Worm (Caenorhabditis elegans): ENCODE measurements around the gene ceeh-1.

Gene ceeh-1

DNA sequence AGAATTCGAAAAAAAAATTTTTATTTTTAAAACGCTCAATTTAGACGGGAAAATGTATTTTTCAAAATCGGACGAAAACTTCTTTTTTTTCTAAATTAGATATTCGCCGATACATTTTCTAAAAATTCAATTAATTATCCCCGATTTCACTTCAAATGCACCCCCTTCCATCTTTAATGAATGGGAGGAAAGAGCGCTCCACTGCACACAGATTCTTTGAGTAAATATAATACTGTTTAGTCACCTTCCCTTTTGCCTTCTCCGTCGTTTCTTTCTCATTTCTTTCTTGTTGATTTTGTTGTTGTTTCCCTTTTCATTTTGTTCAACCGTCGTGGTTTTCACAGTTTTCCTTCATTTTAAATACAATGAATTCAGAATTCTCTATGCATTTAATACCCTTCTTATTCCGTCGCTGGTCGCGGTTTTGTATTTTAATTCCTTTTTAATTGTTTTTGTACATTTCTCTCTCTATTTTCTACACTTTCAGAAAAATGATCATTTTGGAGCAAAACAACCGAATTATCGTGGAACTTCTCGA, 29.8 kb upstream of the ceeh-1 start, which contains the start of gene arx-4:
Gene arx-4, plus strand, starts transcription at position 488 of the 538 bp plus-strand sequence.
- TF ChIP-seq ztf-23 (GFP tag; IDR thresholded peaks at IDR 0.05) (no peak), T22C8.4 (GFP tag; IDR thresholded peaks at IDR 0.05) (no peak), ztf-29 (GFP tag; IDR thresholded peaks at IDR 0.05) (no peak), flt-1 (GFP tag; IDR thresholded peaks at IDR 0.05) (no peak), ref-1 (GFP tag; conservative IDR thresholded peaks at IDR 0.05) (no peak), klf-2 (GFP tag; conservative IDR thresholded peaks at IDR 0.05) (no peak), tab-1 (GFP tag; IDR thresholded peaks at IDR 0.05) (no peak), cog-1 (tag; optimal IDR thresholded peaks at IDR 0.05) (no peak)

- no peak for TF ChIP-seq med-1 (GFP tag; optimal IDR thresholded peaks at IDR 0.05; ENCODE audit: insufficient read depth)
- no peak for TF ChIP-seq ref-1 (GFP tag; conservative IDR thresholded peaks at IDR 0.05)
- no peak for TF ChIP-seq flt-1 (GFP tag; IDR thresholded peaks at IDR 0.05)
- TF ChIP-seq ztf-23 (GFP tag; IDR thresholded peaks at IDR 0.05): no peak
- no peak for TF ChIP-seq tab-1 (GFP tag; IDR thresholded peaks at IDR 0.05)
- TF ChIP-seq klf-2 (GFP tag; conservative IDR thresholded peaks at IDR 0.05): no peak
- no peak for TF ChIP-seq T22C8.4 (GFP tag; IDR thresholded peaks at IDR 0.05)
- TF ChIP-seq cog-1 (tag; optimal IDR thresholded peaks at IDR 0.05): no peak
- TF ChIP-seq ztf-29 (GFP tag; IDR thresholded peaks at IDR 0.05): no peak
Observed at ce11 chrIII:859898-860297, 27.8 kb upstream of the ceeh-1 start, which contains the start of gene exos-4.2. Gene exos-4.2 (plus strand): TSS chrIII:860198.

DNA sequence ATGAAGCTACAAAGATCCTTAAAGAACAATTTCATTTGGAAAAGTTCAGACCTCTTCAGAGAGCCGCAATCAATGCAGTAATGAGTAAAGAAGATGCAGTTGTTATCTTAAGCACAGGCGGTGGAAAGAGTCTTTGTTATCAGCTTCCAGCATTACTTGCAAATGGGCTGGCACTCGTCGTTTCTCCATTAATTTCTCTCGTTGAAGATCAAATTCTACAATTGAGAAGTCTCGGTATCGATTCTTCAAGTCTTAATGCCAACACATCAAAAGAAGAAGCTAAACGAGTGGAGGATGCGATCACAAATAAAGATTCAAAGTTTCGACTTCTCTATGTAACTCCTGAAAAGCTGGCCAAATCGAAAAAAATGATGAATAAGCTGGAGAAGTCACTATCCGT, 24.8 kb upstream of the ceeh-1 start:
- TF ChIP-seq tab-1 (GFP tag; IDR thresholded peaks at IDR 0.05): no peak
- TF ChIP-seq klf-2 (GFP tag; conservative IDR thresholded peaks at IDR 0.05): no peak
- no peak for TF ChIP-seq cog-1 (tag; optimal IDR thresholded peaks at IDR 0.05)
- no peak for TF ChIP-seq T22C8.4 (GFP tag; IDR thresholded peaks at IDR 0.05)
- no peak for TF ChIP-seq med-1 (GFP tag; optimal IDR thresholded peaks at IDR 0.05; ENCODE audit: insufficient read depth)
- TF ChIP-seq ref-1 (GFP tag; conservative IDR thresholded peaks at IDR 0.05): no peak
- no peak for TF ChIP-seq ztf-29 (GFP tag; IDR thresholded peaks at IDR 0.05)
- TF ChIP-seq flt-1 (GFP tag; IDR thresholded peaks at IDR 0.05): no peak
- TF ChIP-seq ztf-23 (GFP tag; IDR thresholded peaks at IDR 0.05): no peak

ce11 chrIII:856260-856659, 24.2 kb upstream of the ceeh-1 start, which contains the start of gene K02F3.12:
Gene K02F3.12 (plus strand): TSS chrIII:856560.
- TF ChIP-seq ztf-29 (GFP tag; IDR thresholded peaks at IDR 0.05) (no peak), med-1 (GFP tag; optimal IDR thresholded peaks at IDR 0.05; ENCODE audit: insufficient read depth) (no peak), klf-2 (GFP tag; conservative IDR thresholded peaks at IDR 0.05) (no peak), cog-1 (tag; optimal IDR thresholded peaks at IDR 0.05) (no peak), ztf-23 (GFP tag; IDR thresholded peaks at IDR 0.05) (no peak), T22C8.4 (GFP tag; IDR thresholded peaks at IDR 0.05) (no peak), ref-1 (GFP tag; conservative IDR thresholded peaks at IDR 0.05) (no peak), tab-1 (GFP tag; IDR thresholded peaks at IDR 0.05) (no peak), flt-1 (GFP tag; IDR thresholded peaks at IDR 0.05) (no peak)

ce11 chrIII:853859-854359, 21.8 kb upstream of the ceeh-1 start, which contains the start of the genes rnp-5 and tag-51:
Gene rnp-5 (minus strand): TSS chrIII:853909.
Gene tag-51 (plus strand): TSS chrIII:854221.
- TF ChIP-seq cog-1 (tag; optimal IDR thresholded peaks at IDR 0.05) (no peak), med-1 (GFP tag; optimal IDR thresholded peaks at IDR 0.05; ENCODE audit: insufficient read depth) (no peak), flt-1 (GFP tag; IDR thresholded peaks at IDR 0.05) (no peak), ztf-29 (GFP tag; IDR thresholded peaks at IDR 0.05) (no peak), T22C8.4 (GFP tag; IDR thresholded peaks at IDR 0.05) (no peak), ref-1 (GFP tag; conservative IDR thresholded peaks at IDR 0.05) (no peak), klf-2 (GFP tag; conservative IDR thresholded peaks at IDR 0.05) (no peak), tab-1 (GFP tag; IDR thresholded peaks at IDR 0.05) (no peak), ztf-23 (GFP tag; IDR thresholded peaks at IDR 0.05) (no peak)

DNA sequence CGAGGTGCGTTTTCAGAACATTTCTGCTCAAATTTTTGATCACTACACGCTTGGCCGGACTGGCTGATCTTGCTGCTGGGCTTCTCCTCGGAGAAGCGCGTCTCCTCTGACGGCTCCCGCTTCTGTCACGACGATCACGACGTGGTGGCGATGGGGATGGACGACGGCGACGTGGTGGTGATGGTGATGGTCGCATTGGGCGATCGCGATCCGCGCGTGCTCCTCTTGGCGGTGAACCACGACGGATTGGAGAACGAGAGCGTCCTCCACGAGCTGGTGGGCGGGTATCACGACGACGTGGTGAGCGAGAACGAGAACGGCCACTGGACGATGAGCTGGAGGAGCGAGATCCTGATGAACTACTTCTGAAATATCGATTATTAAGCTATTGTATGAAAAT, 21.3 kb upstream of the ceeh-1 start:
- no peak for TF ChIP-seq ztf-23 (GFP tag; IDR thresholded peaks at IDR 0.05)
- no peak for TF ChIP-seq tab-1 (GFP tag; IDR thresholded peaks at IDR 0.05)
- no peak for TF ChIP-seq ref-1 (GFP tag; conservative IDR thresholded peaks at IDR 0.05)
- no peak for TF ChIP-seq ztf-29 (GFP tag; IDR thresholded peaks at IDR 0.05)
- no peak for TF ChIP-seq med-1 (GFP tag; optimal IDR thresholded peaks at IDR 0.05; ENCODE audit: insufficient read depth)
- no peak for TF ChIP-seq T22C8.4 (GFP tag; IDR thresholded peaks at IDR 0.05)
- no peak for TF ChIP-seq flt-1 (GFP tag; IDR thresholded peaks at IDR 0.05)
- TF ChIP-seq klf-2 (GFP tag; conservative IDR thresholded peaks at IDR 0.05): no peak
- TF ChIP-seq cog-1 (tag; optimal IDR thresholded peaks at IDR 0.05): no peak

- no peak for TF ChIP-seq med-1 (GFP tag; optimal IDR thresholded peaks at IDR 0.05; ENCODE audit: insufficient read depth)
- no peak for TF ChIP-seq klf-2 (GFP tag; conservative IDR thresholded peaks at IDR 0.05)
- TF ChIP-seq tab-1 (GFP tag; IDR thresholded peaks at IDR 0.05): no peak
- no peak for TF ChIP-seq T22C8.4 (GFP tag; IDR thresholded peaks at IDR 0.05)
- no peak for TF ChIP-seq flt-1 (GFP tag; IDR thresholded peaks at IDR 0.05)
- TF ChIP-seq ztf-29 (GFP tag; IDR thresholded peaks at IDR 0.05): no peak
- TF ChIP-seq ztf-23 (GFP tag; IDR thresholded peaks at IDR 0.05): no peak
- TF ChIP-seq cog-1 (tag; optimal IDR thresholded peaks at IDR 0.05): no peak
- TF ChIP-seq ref-1 (GFP tag; conservative IDR thresholded peaks at IDR 0.05): no peak
Observed at ce11 chrIII:852296-852695, 20.2 kb upstream of the ceeh-1 start, which contains the start of gene moma-1. Gene moma-1 (minus strand): TSS chrIII:852396.

- no peak for TF ChIP-seq tab-1 (GFP tag; IDR thresholded peaks at IDR 0.05)
- TF ChIP-seq cog-1 (tag; optimal IDR thresholded peaks at IDR 0.05): no peak
- TF ChIP-seq flt-1 (GFP tag; IDR thresholded peaks at IDR 0.05): no peak
- TF ChIP-seq T22C8.4 (GFP tag; IDR thresholded peaks at IDR 0.05): no peak
- no peak for TF ChIP-seq ref-1 (GFP tag; conservative IDR thresholded peaks at IDR 0.05)
Observed at ce11 chrIII:845485-845884, 13.4 kb upstream of the ceeh-1 start, which contains the start of gene K02F3.2. Gene K02F3.2 (plus strand): TSS chrIII:845841.

DNA sequence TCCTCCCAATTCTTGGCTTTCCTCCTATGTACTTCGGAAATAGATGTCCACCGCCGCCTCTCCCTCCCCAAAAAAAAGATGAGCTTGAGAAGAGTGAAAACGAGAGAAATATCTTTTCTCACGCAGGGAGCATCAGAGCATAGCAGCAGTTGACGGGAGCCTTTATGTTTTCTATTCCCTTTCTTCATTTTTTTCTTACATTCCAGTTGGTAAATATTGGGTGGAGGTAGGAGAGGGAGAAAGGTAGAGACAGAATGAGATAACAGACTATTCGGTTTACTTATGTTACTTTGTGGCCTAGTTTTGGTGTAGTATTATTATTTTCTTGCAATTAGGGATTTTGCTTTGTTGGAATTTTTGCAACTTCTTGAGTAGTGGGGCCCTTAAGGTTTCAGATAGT, 12.5 kb upstream of the ceeh-1 start:
- TF ChIP-seq cog-1 (tag; optimal IDR thresholded peaks at IDR 0.05) (no peak), med-1 (GFP tag; optimal IDR thresholded peaks at IDR 0.05; ENCODE audit: insufficient read depth) (no peak), ztf-23 (GFP tag; IDR thresholded peaks at IDR 0.05) (no peak), tab-1 (GFP tag; IDR thresholded peaks at IDR 0.05) (no peak), flt-1 (GFP tag; IDR thresholded peaks at IDR 0.05) (no peak), ztf-29 (GFP tag; IDR thresholded peaks at IDR 0.05) (no peak), ref-1 (GFP tag; conservative IDR thresholded peaks at IDR 0.05) (no peak), T22C8.4 (GFP tag; IDR thresholded peaks at IDR 0.05) (no peak), klf-2 (GFP tag; conservative IDR thresholded peaks at IDR 0.05) (no peak)

Data from whole organism, midembryonic.